Fruit fly (Drosophila melanogaster): ENCODE measurements around the gene CG42655.

Gene CG42655

dm6 chr3L:19924771-19925304 is 28.7 kb downstream of the CG42655 start, which contains the start of gene Grasp65 (continued):
- TF ChIP-seq B-H2 (GFP tag; optimal IDR thresholded peaks at IDR 0.05) (peak; percentile 14), CG12391 (tag; optimal IDR thresholded peaks at IDR 0.05) (peak; percentile 35), D19A (tag; optimal IDR thresholded peaks at IDR 0.05) (peak; percentile 21)

dm6 chr3L:19922833-19923745 is 30.4 kb downstream of the CG42655 start, which contains the start of gene Pfdn6:
Gene Pfdn6 (plus strand): TSS chr3L:19923671.
- TF ChIP-seq toy (GFP tag; IDR thresholded peaks at IDR 0.05): no peak
- TF ChIP-seq CG10147 (GFP tag; optimal IDR thresholded peaks at IDR 0.05): peak; percentile 70
- no peak for TF ChIP-seq jumu (GFP tag; optimal IDR thresholded peaks at IDR 0.05)
- TF ChIP-seq CG12942 (GFP tag; optimal IDR thresholded peaks at IDR 0.05): peak; percentile 63
- TF ChIP-seq CG31388 (GFP tag; optimal IDR thresholded peaks at IDR 0.05): peak; percentile 19
- TF ChIP-seq zen (tag; optimal IDR thresholded peaks at IDR 0.05): peak; percentile 89
- peak; percentile 25 for TF ChIP-seq CG2202 (tag; optimal IDR thresholded peaks at IDR 0.05)
- TF ChIP-seq br (optimal IDR thresholded peaks at IDR 0.05): no peak
- TF ChIP-seq chn (GFP tag; optimal IDR thresholded peaks at IDR 0.05): peak; percentile 82
- peak; percentile 96 for TF ChIP-seq Med (GFP tag)
- peak; percentile 80 for TF ChIP-seq E2f1 (GFP tag; IDR thresholded peaks at IDR 0.05)
- no peak for TF ChIP-seq usp (GFP tag; optimal IDR thresholded peaks at IDR 0.05)
- no peak for TF ChIP-seq eve (GFP tag; optimal IDR thresholded peaks at IDR 0.05)
- peak; percentile 79 for TF ChIP-seq CG9727 (GFP tag; optimal IDR thresholded peaks at IDR 0.05)
- peak; percentile 90 for TF ChIP-seq sob (GFP tag; IDR thresholded peaks at IDR 0.05)
- TF ChIP-seq tup (GFP tag; optimal IDR thresholded peaks at IDR 0.05): no peak
- peak; percentile 72 for TF ChIP-seq CG14050 (GFP tag; IDR thresholded peaks at IDR 0.05)
- TF ChIP-seq ewg (GFP tag; optimal IDR thresholded peaks at IDR 0.05): peak; percentile 78
- TF ChIP-seq YL-1 (GFP tag; optimal IDR thresholded peaks at IDR 0.05): peak; percentile 90
- no peak for TF ChIP-seq zf30C (GFP tag; optimal IDR thresholded peaks at IDR 0.05)
- peak; percentile 60 for TF ChIP-seq ap (GFP tag; IDR thresholded peaks at IDR 0.05)
- TF ChIP-seq fu2 (GFP tag; optimal IDR thresholded peaks at IDR 0.05): peak; percentile 82
- TF ChIP-seq nmo (GFP tag; optimal IDR thresholded peaks at IDR 0.05): peak; percentile 91
- TF ChIP-seq Atf6 (GFP tag; IDR thresholded peaks at IDR 0.05): peak; percentile 73
- peak; percentile 70; the same call in 1 of the 3 replicates for TF ChIP-seq CG6791 (GFP tag; IDR thresholded peaks at IDR 0.05; ENCODE audit: partially characterized antibody)
- peak; percentile 77 for TF ChIP-seq Atf-2 (GFP tag; optimal IDR thresholded peaks at IDR 0.05)
- TF ChIP-seq CG8478 (optimal IDR thresholded peaks at IDR 0.05): no peak
- TF ChIP-seq CG10462 (GFP tag; optimal IDR thresholded peaks at IDR 0.05): peak; percentile 40
- no peak for TF ChIP-seq dan (GFP tag; IDR thresholded peaks at IDR 0.05)
- TF ChIP-seq CG12769 (tag; optimal IDR thresholded peaks at IDR 0.05): no peak
- peak; percentile 80 for TF ChIP-seq tgo (GFP tag; IDR thresholded peaks at IDR 0.05)
- peak; percentile 13 for TF ChIP-seq CG13123 (GFP tag; optimal IDR thresholded peaks at IDR 0.05)
- peak; percentile 57 for TF ChIP-seq CG30431 (GFP tag; optimal IDR thresholded peaks at IDR 0.05)
- peak; percentile 22 for TF ChIP-seq CG10274 (GFP tag; optimal IDR thresholded peaks at IDR 0.05)
- TF ChIP-seq Side (GFP tag; optimal IDR thresholded peaks at IDR 0.05): no peak
- peak; percentile 18 for TF ChIP-seq CG7928 (GFP tag; optimal IDR thresholded peaks at IDR 0.05)
- peak; percentile 88 for TF ChIP-seq Sox102F (GFP tag; optimal IDR thresholded peaks at IDR 0.05)
- TF ChIP-seq Lhr (GFP tag; optimal IDR thresholded peaks at IDR 0.05): peak; percentile 62
- peak; percentile 97 for TF ChIP-seq Ets65A (GFP tag)
- TF ChIP-seq bigmax (GFP tag; optimal IDR thresholded peaks at IDR 0.05): no peak
- peak; percentile 42; the same call in 1 of the 2 replicates for TF ChIP-seq CG11696 (GFP tag; IDR thresholded peaks at IDR 0.05)
- no peak for TF ChIP-seq CG7745 (tag; optimal IDR thresholded peaks at IDR 0.05)
- peak; percentile 88 for TF ChIP-seq slbo (GFP tag; IDR thresholded peaks at IDR 0.05)
- TF ChIP-seq onecut (GFP tag; IDR thresholded peaks at IDR 0.05): peak; percentile 79
- TF ChIP-seq CG43689 (GFP tag; IDR thresholded peaks at IDR 0.05): no peak
